Fruit fly (Drosophila melanogaster) whole organism, embryonic: ENCODE results near the gene Tpr2.

ENCODE experiments used
- ATbp ChIP-seq: fragments of 200-800 bp; sonication (Bioruptor generic); optimal IDR thresholded peaks from 2 replicates; lab custom pipeline; 2017; ENCODE audit warnings: missing biosample characterization, mild to moderate bottlenecking, missing genetic modification characterization, missing genetic modification reagents
- Atf6 ChIP-seq: fragments of 200-800 bp; sonication (Bioruptor generic); IDR thresholded peaks from 2 replicates; pipeline ENCODE4 v1.3.6; 2022; ENCODE audit warnings: missing biosample characterization, missing genetic modification characterization
- Awh ChIP-seq: fragments of 200-800 bp; sonication (Bioruptor generic); IDR thresholded peaks from 2 replicates; pipeline ENCODE4, ENCODE4 v1.3.6; 2022; ENCODE audit warnings: missing biosample characterization, missing genetic modification characterization
- B-H1 ChIP-seq: fragments of 200-800 bp; sonication (Bioruptor generic); IDR thresholded peaks from 3 replicates; pipeline ENCODE4 v1.3.6; 2022; ENCODE audit warnings: missing biosample characterization, missing genetic modification characterization
- Blimp-1 ChIP-seq: fragments of 200-800 bp; sonication (Bioruptor generic); optimal IDR thresholded peaks from 3 replicates; lab custom pipeline; 2018; ENCODE audit warnings: missing biosample characterization, missing genetic modification characterization, mild to moderate bottlenecking, moderate library complexity, missing genetic modification reagents
- CG10959 ChIP-seq: fragments of 200-800 bp; sonication (Bioruptor generic); IDR thresholded peaks from 2 replicates; pipeline ENCODE4 v1.3.6; 2022; ENCODE audit warnings: missing biosample characterization, missing genetic modification characterization
- CG11247 ChIP-seq: fragments of 200-800 bp; sonication (Bioruptor generic); IDR thresholded peaks from 2 replicates; pipeline ENCODE4 v1.3.6; 2022; ENCODE audit warnings: missing biosample characterization, missing genetic modification characterization
- CG12219 ChIP-seq: fragments of 200-800 bp; sonication (Bioruptor generic); optimal IDR thresholded peaks from 3 replicates; lab custom pipeline; 2018; ENCODE audit warnings: missing biosample characterization, mild to moderate bottlenecking, missing genetic modification characterization
- CG13123 ChIP-seq: fragments of 200-800 bp; sonication (Bioruptor generic); optimal IDR thresholded peaks from 2 replicates; lab custom pipeline; 2016; ENCODE audit warnings: missing biosample characterization, missing genetic modification characterization
- CG13894 ChIP-seq: fragments of 200-800 bp; sonication (Bioruptor generic); optimal IDR thresholded peaks from 3 replicates; lab custom pipeline; 2018; ENCODE audit warnings: missing biosample characterization, mild to moderate bottlenecking, missing genetic modification characterization, moderate library complexity
- CG14860 ChIP-seq: fragments of 200-800 bp; sonication (Bioruptor generic); IDR thresholded peaks from 3 replicates; pipeline ENCODE4 v1.3.6; 2022; ENCODE audit warnings: missing biosample characterization, missing genetic modification characterization; ENCODE audit not compliant: partially characterized antibody
- CG1603 ChIP-seq: fragments of 200-800 bp; sonication (Bioruptor generic); optimal IDR thresholded peaks from 2 replicates; lab custom pipeline; 2019; ENCODE audit warnings: missing biosample characterization, mild to moderate bottlenecking, missing genetic modification characterization, moderate library complexity
- CG16863 ChIP-seq: fragments of 200-800 bp; sonication (Bioruptor generic); optimal IDR thresholded peaks from 3 replicates; lab custom pipeline; 2016; ENCODE audit warnings: missing biosample characterization, missing genetic modification characterization
- CG17186 ChIP-seq: fragments of 200-800 bp; sonication (Bioruptor generic); optimal IDR thresholded peaks from 3 replicates; lab custom pipeline; 2017; ENCODE audit warnings: missing biosample characterization, missing genetic modification reagents, missing genetic modification characterization
- CG17359 ChIP-seq: fragments of 200-800 bp; sonication (Bioruptor generic); optimal IDR thresholded peaks from 3 replicates; lab custom pipeline; 2018; ENCODE audit warnings: missing biosample characterization, mild to moderate bottlenecking, missing genetic modification characterization, moderate library complexity
- CG17612 ChIP-seq: fragments of 200-800 bp; sonication (Bioruptor generic); IDR thresholded peaks from 2 replicates; pipeline ENCODE4 v1.3.6; 2022; ENCODE audit warnings: missing biosample characterization, missing genetic modification characterization
- CG18011 ChIP-seq: fragments of 200-800 bp; sonication (Bioruptor generic); optimal IDR thresholded peaks from 2 replicates; lab custom pipeline; 2017; ENCODE audit warnings: missing biosample characterization, missing genetic modification characterization, mild to moderate bottlenecking, moderate library complexity, missing genotype
- CG1832 ChIP-seq: fragments of 200-800 bp; sonication (Bioruptor generic); optimal IDR thresholded peaks from 2 replicates; lab custom pipeline; 2017; ENCODE audit warnings: missing biosample characterization, mild to moderate bottlenecking, missing genetic modification characterization, inconsistent platforms
- CG18764 ChIP-seq: fragments of 200-800 bp; sonication (Bioruptor generic); optimal IDR thresholded peaks from 3 replicates; lab custom pipeline; 2016; ENCODE audit warnings: missing biosample characterization, missing genetic modification characterization
- CG2199 ChIP-seq: fragments of 200-800 bp; sonication (Bioruptor generic); IDR thresholded peaks from 3 replicates; pipeline ENCODE4 v1.3.6; 2022; ENCODE audit warnings: missing biosample characterization, missing genetic modification characterization
- CG32532 ChIP-seq: fragments of 200-800 bp; sonication (Bioruptor generic); IDR thresholded peaks from 2 replicates; pipeline ENCODE4 v1.3.6; 2022; ENCODE audit warnings: missing biosample characterization, missing genetic modification characterization
- CG3847 ChIP-seq: fragments of 200-800 bp; sonication (Bioruptor generic); IDR thresholded peaks from 2 replicates; pipeline ENCODE4 v1.3.6; 2022; ENCODE audit warnings: missing biosample characterization, missing genetic modification characterization
- CG4282 ChIP-seq: fragments of 200-800 bp; sonication (Bioruptor generic); optimal IDR thresholded peaks from 2 replicates; lab custom pipeline; 2016; ENCODE audit warnings: missing biosample characterization, missing genetic modification characterization
- CG8290 ChIP-seq, 3 experiments: fragments of 200-800 bp; sonication (Bioruptor generic); optimal IDR thresholded peaks; 2 replicates each; lab custom pipeline; 2016 to 2019; ENCODE audit warnings: missing biosample characterization in 3 of 3, missing genetic modification characterization in 3 of 3, mild to moderate bottlenecking in 2 of 3, moderate library complexity in 1 of 3
- CG8388 ChIP-seq: fragments of 200-800 bp; sonication (Bioruptor generic); optimal IDR thresholded peaks from 2 replicates; lab custom pipeline; 2019; ENCODE audit warnings: missing biosample characterization, mild to moderate bottlenecking, missing genetic modification characterization, moderate library complexity
- CG9932 ChIP-seq: fragments of 200-800 bp; sonication (Bioruptor generic); IDR thresholded peaks from 2 replicates; pipeline ENCODE4 v1.3.6; 2022; ENCODE audit warnings: missing biosample characterization, missing genetic modification characterization
- D19B ChIP-seq: fragments of 200-800 bp; sonication (Bioruptor generic); optimal IDR thresholded peaks from 2 replicates; lab custom pipeline; 2017; ENCODE audit warnings: missing biosample characterization, mild to moderate bottlenecking, missing genetic modification characterization
- Dek ChIP-seq: fragments of 200-800 bp; sonication (Bioruptor generic); optimal IDR thresholded peaks from 3 replicates; lab custom pipeline; 2019; ENCODE audit warnings: missing biosample characterization, mild to moderate bottlenecking, missing genetic modification characterization, moderate library complexity
- Dip3 ChIP-seq: fragments of 200-800 bp; sonication (Bioruptor generic); optimal IDR thresholded peaks from 3 replicates; lab custom pipeline; 2016; ENCODE audit warnings: missing biosample characterization, missing genetic modification characterization
- Dp ChIP-seq: fragments of 200-800 bp; sonication (Bioruptor generic); optimal IDR thresholded peaks from 2 replicates; lab custom pipeline; 2018; ENCODE audit warnings: missing biosample characterization, mild to moderate bottlenecking, missing genetic modification characterization, moderate library complexity
- Dref ChIP-seq: fragments of 200-800 bp; sonication (Bioruptor generic); IDR thresholded peaks from 2 replicates; pipeline ENCODE4 v1.3.6; 2022; ENCODE audit warnings: missing biosample characterization, missing genetic modification characterization
- Hsf ChIP-seq: fragments of 200-800 bp; sonication (Bioruptor generic); optimal IDR thresholded peaks from 3 replicates; lab custom pipeline; 2016; ENCODE audit warnings: missing biosample characterization, missing genetic modification characterization
- MBD-R2 ChIP-seq: fragments of 200-800 bp; sonication (Bioruptor generic); IDR thresholded peaks from 2 replicates; pipeline ENCODE4 v1.3.6; 2022; ENCODE audit warnings: missing biosample characterization, missing genetic modification characterization
- Rfx ChIP-seq: fragments of 200-800 bp; sonication (Bioruptor generic); IDR thresholded peaks from 2 replicates; pipeline ENCODE4 v1.3.6; 2022; ENCODE audit warnings: missing biosample characterization, missing genetic modification characterization
- abd-A ChIP-seq: fragments of 200-800 bp; sonication (Bioruptor generic); optimal IDR thresholded peaks from 3 replicates; lab custom pipeline; 2019; ENCODE audit warnings: missing biosample characterization, mild to moderate bottlenecking, missing genetic modification characterization, moderate library complexity
- cg ChIP-seq: fragments of 200-800 bp; sonication (Bioruptor generic); optimal IDR thresholded peaks from 3 replicates; lab custom pipeline; 2019; ENCODE audit warnings: missing biosample characterization, mild to moderate bottlenecking, missing genetic modification characterization, moderate library complexity
- chinmo ChIP-seq: fragments of 200-800 bp; sonication (Bioruptor generic); IDR thresholded peaks from 4 replicates; pipeline ENCODE4 v1.3.6; 2022; ENCODE audit warnings: missing biosample characterization, missing genetic modification characterization; ENCODE audit not compliant: partially characterized antibody
- crc ChIP-seq: fragments of 200-800 bp; sonication (Bioruptor generic); optimal IDR thresholded peaks from 2 replicates; lab custom pipeline; 2016; ENCODE audit warnings: missing biosample characterization, missing genetic modification characterization
- crol ChIP-seq: fragments of 200-800 bp; sonication (Bioruptor generic); IDR thresholded peaks from 2 replicates; pipeline ENCODE4 v1.3.6; 2022; ENCODE audit warnings: missing biosample characterization, missing genetic modification characterization
- eve ChIP-seq, 2 experiments: fragments of >200 bp; optimal IDR thresholded peaks; 2 replicates each; lab custom pipeline; 2017; ENCODE audit warnings: missing biosample characterization in 2 of 2, missing genetic modification characterization in 2 of 2
- fd3F ChIP-seq: fragments of 200-800 bp; sonication (Bioruptor generic); optimal IDR thresholded peaks from 2 replicates; lab custom pipeline; 2018; ENCODE audit warnings: missing biosample characterization, mild to moderate bottlenecking, missing genetic modification characterization, moderate library complexity
- fd64A ChIP-seq: fragments of 200-800 bp; sonication (Bioruptor generic); optimal IDR thresholded peaks from 3 replicates; lab custom pipeline; 2018; ENCODE audit warnings: missing biosample characterization, mild to moderate bottlenecking, missing genetic modification characterization
- gem ChIP-seq: fragments of 200-800 bp; sonication (Bioruptor generic); optimal IDR thresholded peaks from 2 replicates; lab custom pipeline; 2019; ENCODE audit warnings: missing biosample characterization, mild to moderate bottlenecking, missing genetic modification characterization, moderate library complexity
- gt ChIP-seq: fragments of 200-800 bp; sonication (Bioruptor generic); IDR thresholded peaks from 2 replicates; pipeline ENCODE4 v1.3.6; 2022; ENCODE audit warnings: missing biosample characterization, missing genetic modification characterization
- hbn ChIP-seq: fragments of 200-800 bp; sonication (Bioruptor generic); IDR thresholded peaks from 2 replicates; pipeline ENCODE4 v1.3.6; 2022; ENCODE audit warnings: missing biosample characterization, missing genetic modification characterization; ENCODE audit not compliant: partially characterized antibody
- her ChIP-seq: fragments of 200-800 bp; sonication (Bioruptor generic); optimal IDR thresholded peaks from 2 replicates; lab custom pipeline; 2016; ENCODE audit warnings: missing biosample characterization, missing genetic modification characterization
- kni ChIP-seq: fragments of 200-800 bp; sonication (Bioruptor generic); optimal IDR thresholded peaks from 3 replicates; lab custom pipeline; 2017; ENCODE audit warnings: mild to moderate bottlenecking, missing biosample characterization, missing genetic modification reagents, missing genetic modification characterization
- knrl ChIP-seq: fragments of 200-800 bp; sonication (Bioruptor generic); IDR thresholded peaks from 3 replicates; pipeline ENCODE4 v1.3.6; 2022; ENCODE audit warnings: missing biosample characterization, missing genetic modification characterization; ENCODE audit not compliant: partially characterized antibody
- lab ChIP-seq: fragments of 200-800 bp; sonication (Bioruptor generic); optimal IDR thresholded peaks from 3 replicates; lab custom pipeline; 2017; ENCODE audit warnings: missing biosample characterization, missing genetic modification characterization, mild to moderate bottlenecking, moderate library complexity, missing genetic modification reagents
- p53 ChIP-seq: fragments of 200-800 bp; sonication (Bioruptor generic); optimal IDR thresholded peaks from 2 replicates; lab custom pipeline; 2016; ENCODE audit warnings: missing biosample characterization, missing genetic modification characterization
- phol ChIP-seq: fragments of 200-800 bp; sonication (Bioruptor generic); optimal IDR thresholded peaks from 3 replicates; lab custom pipeline; 2018; ENCODE audit warnings: missing biosample characterization, mild to moderate bottlenecking, missing genetic modification characterization, moderate library complexity
- row ChIP-seq: fragments of 200-800 bp; sonication (Bioruptor generic); IDR thresholded peaks from 3 replicates; pipeline ENCODE4 v1.3.6; 2022; ENCODE audit warnings: missing biosample characterization, missing genetic modification characterization

Tpr2 gene

dm6 chr2L:16540773-16541172 lies 49.4 kb downstream of the Tpr2 start (continued):
- TF ChIP-seq CG8290 (GFP tag; optimal IDR thresholded peaks at IDR 0.05; lab: Kevin White, UChicago) (no peak), CG8290 (tag; optimal IDR thresholded peaks at IDR 0.05; lab: Kevin White, UChicago) (peak in 1 of 2 experiments; percentile 40), CG10959 (GFP tag; lab: Robert Waterston, UW) (0 out of 2 replicates have a peak, but pooled peaks have one; percentile 14), Hsf (GFP tag; lab: Kevin White, UChicago) (no peak), CG17612 (GFP tag; lab: Robert Waterston, UW) (no peak), D19B (GFP tag; lab: Kevin White, UChicago) (no peak), crol (GFP tag; lab: Robert Waterston, UW) (peak; percentile 95), CG17186 (GFP tag; lab: Kevin White, UChicago) (peak; percentile 1), CG1832 (peak; percentile 36), abd-A (tag; lab: Kevin White, UChicago) (peak; percentile 26), Dip3 (GFP tag; lab: Kevin White, UChicago) (no peak), Awh (GFP tag; lab: Robert Waterston, UW) (no peak), CG9932 (GFP tag; lab: Robert Waterston, UW) (peak; percentile 35; the same call in 1 of the 2 replicates), Dek (tag; lab: Kevin White, UChicago) (no peak), gem (tag; lab: Kevin White, UChicago) (no peak), MBD-R2 (GFP tag; lab: Robert Waterston, UW) (0 out of 2 replicates have a peak, but pooled peaks have one; percentile 13), her (GFP tag; lab: Kevin White, UChicago) (no peak), CG12219 (GFP tag; lab: Kevin White, UChicago) (no peak), chinmo (0 out of 4 replicates have a peak, but pooled peaks have one; percentile 57), B-H1 (GFP tag; lab: Robert Waterston, UW) (no peak), CG3847 (no peak), lab (GFP tag; lab: Kevin White, UChicago) (peak; percentile 7), CG1603 (tag; lab: Kevin White, UChicago) (peak; percentile 1), CG18764 (GFP tag; lab: Kevin White, UChicago) (no peak), gt (no peak), CG14860 (no peak), fd64A (peak; percentile 21), row (0 out of 3 replicates have a peak, but pooled peaks have one; percentile 15), p53 (GFP tag; lab: Kevin White, UChicago) (no peak), kni (GFP tag; lab: Kevin White, UChicago) (peak; percentile 30), CG4282 (GFP tag; lab: Kevin White, UChicago) (no peak), Atf6 (GFP tag; lab: Robert Waterston, UW) (0 out of 2 replicates have a peak, but pooled peaks have one; percentile 33), crc (GFP tag; lab: Kevin White, UChicago) (no peak), CG13894 (tag; lab: Kevin White, UChicago) (no peak), CG13123 (GFP tag; lab: Kevin White, UChicago) (no peak), CG11247 (no peak), hbn (no peak), ATbp (GFP tag; lab: Kevin White, UChicago) (peak; percentile 53), CG16863 (GFP tag; lab: Kevin White, UChicago) (no peak)

- no peak for TF ChIP-seq Rfx (GFP tag; lab: Robert Waterston, UW)
- TF ChIP-seq phol (tag; lab: Kevin White, UChicago): peak; percentile 30
- TF ChIP-seq knrl (GFP tag; lab: Robert Waterston, UW): no peak
- no peak for TF ChIP-seq fd3F (GFP tag; lab: Kevin White, UChicago)
- TF ChIP-seq cg: no peak
- TF ChIP-seq CG18011: no peak
- TF ChIP-seq CG32532: no peak
- no peak for TF ChIP-seq CG2199 (GFP tag; lab: Robert Waterston, UW)
- TF ChIP-seq Dref: no peak
- TF ChIP-seq eve (GFP tag; optimal IDR thresholded peaks at IDR 0.05; lab: Kevin White, UChicago): peak in 1 of 2 experiments; percentile 23
- TF ChIP-seq CG8388: peak; percentile 2
- TF ChIP-seq Atf6 (GFP tag; lab: Robert Waterston, UW): no peak
- no peak for TF ChIP-seq CG17359 (tag; lab: Kevin White, UChicago)
- peak; percentile 35 for TF ChIP-seq Blimp-1 (GFP tag; lab: Kevin White, UChicago)
- TF ChIP-seq Dp (GFP tag; lab: Kevin White, UChicago): no peak
These were observed 50.0 kb downstream of the Tpr2 start for dm6 chr2L:16541318-16541717.
